Fruit fly (Drosophila melanogaster): ENCODE measurements around the gene Pde9.
A peak's percentile ranks its signal among the peaks of the same experiment; 100 is the strongest.

Gene Pde9

DNA sequence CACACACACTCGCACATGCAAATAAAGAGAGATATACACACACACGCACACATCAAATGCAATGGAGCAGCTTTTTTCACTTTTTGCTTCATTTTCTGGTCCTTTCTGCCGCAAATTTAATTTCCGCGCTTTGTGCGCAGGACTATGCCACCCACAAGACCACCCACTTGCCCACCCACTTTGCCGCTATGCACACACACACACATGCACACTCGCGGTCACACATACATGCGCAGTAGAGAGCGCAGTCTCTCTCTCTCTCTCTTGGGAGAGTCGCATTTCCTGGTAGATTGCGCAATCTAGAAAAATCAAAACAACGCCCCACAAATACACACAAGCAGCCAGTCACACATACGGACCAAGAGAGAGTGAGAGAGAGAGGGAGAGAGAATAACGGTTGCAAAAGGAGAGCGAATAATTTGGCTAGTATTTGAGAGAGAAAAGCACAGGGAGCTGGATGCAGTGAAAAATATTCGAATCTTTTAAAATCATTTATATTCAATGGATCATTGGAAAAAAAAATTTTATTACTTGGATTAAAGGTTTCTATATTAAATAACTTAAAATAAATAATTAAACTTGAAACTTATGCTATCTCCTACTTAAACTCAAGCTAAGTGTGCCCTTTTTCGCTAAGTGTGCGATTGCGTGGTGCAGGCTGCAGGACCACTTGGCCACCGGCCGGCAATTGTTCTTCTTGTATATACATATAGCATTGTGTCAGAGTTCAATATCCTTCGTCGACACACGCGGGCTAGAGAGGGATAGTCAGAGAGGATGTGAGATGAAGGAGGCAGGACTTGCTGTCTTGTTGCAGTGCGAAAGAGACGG lies 28.5 kb upstream of the Pde9 start:
- TF ChIP-seq pad (GFP tag; optimal IDR thresholded peaks at IDR 0.05) (peak; percentile 2), CG11617 (GFP tag; optimal IDR thresholded peaks at IDR 0.05) (peak; percentile 28), CG12768 (GFP tag; optimal IDR thresholded peaks at IDR 0.05) (peak; percentile 8), CG7101 (tag; optimal IDR thresholded peaks at IDR 0.05) (peak; percentile 29), CG1620 (GFP tag; optimal IDR thresholded peaks at IDR 0.05) (no peak)

DNA sequence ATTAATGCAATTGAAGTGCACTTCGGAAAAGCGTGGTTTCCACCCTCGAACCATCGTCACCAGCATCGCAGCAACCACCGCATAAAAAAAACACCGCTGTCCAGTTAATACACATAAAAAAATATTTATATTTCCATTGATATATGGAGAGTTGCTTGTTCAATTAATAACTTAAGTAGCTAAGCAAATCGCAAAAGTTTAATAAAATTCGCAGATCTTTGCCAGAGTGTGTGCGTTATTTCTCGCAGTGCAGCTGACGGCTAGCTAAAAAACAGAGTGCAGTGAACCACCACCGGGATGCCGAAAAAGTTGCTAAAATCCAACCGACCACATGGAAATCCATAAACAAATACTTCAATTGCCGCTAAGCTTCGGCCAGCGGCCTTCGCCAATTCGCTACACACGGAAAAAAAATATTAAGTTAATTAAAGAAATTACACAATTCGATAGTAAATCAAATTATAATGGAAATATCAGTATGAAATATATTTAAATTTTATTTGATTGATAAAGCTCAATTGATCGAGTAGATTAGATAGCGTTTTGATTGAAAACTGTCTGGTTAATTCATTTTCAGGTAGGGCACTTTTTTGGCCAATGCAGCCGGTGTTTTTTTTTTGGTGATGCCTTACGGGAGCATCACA lies 26.3 kb upstream of the Pde9 start:
- TF ChIP-seq cnc (optimal IDR thresholded peaks at IDR 0.05) (no peak), bab1 (GFP tag; optimal IDR thresholded peaks at IDR 0.05) (no peak), CG1620 (GFP tag; optimal IDR thresholded peaks at IDR 0.05) (no peak), Hr96 (GFP tag; optimal IDR thresholded peaks at IDR 0.05) (no peak), kay (GFP tag; ENCODE audit: borderline replicate concordance) (no peak), Mnt (GFP tag; optimal IDR thresholded peaks at IDR 0.05) (no peak), CG11617 (GFP tag; optimal IDR thresholded peaks at IDR 0.05) (no peak), CG7045 (GFP tag; optimal IDR thresholded peaks at IDR 0.05) (no peak), cic (GFP tag; optimal IDR thresholded peaks at IDR 0.05) (no peak), CG14711 (tag; optimal IDR thresholded peaks at IDR 0.05) (no peak), CG12768 (GFP tag; optimal IDR thresholded peaks at IDR 0.05) (no peak), pad (GFP tag; optimal IDR thresholded peaks at IDR 0.05) (no peak), ovo (GFP tag; optimal IDR thresholded peaks at IDR 0.05) (no peak), CG5204 (GFP tag; optimal IDR thresholded peaks at IDR 0.05) (no peak)

DNA sequence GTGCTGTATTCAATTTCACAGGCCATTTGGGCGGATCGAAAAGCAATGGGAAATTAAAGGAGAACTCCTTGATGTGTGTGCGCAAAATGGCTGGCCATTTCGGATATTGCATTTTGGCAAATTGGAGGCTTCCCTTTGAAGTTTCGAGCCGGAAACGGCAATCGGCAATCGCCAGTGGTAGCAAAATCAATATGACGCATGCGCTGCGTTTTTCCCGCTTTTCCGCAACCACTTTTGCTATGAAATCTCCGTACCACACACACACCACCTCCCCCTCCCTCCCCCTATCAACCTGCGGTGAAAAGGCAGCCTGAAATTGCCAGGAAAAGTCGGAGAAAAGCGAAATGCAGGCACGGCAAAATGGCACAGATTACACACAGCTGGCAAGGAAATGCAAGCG lies 25.2 kb upstream of the Pde9 start:
- TF ChIP-seq cic (GFP tag; optimal IDR thresholded peaks at IDR 0.05) = no peak
- no peak for TF ChIP-seq CG7101 (tag; optimal IDR thresholded peaks at IDR 0.05)
- TF ChIP-seq CG33017 (tag; optimal IDR thresholded peaks at IDR 0.05) = no peak
- TF ChIP-seq pad (GFP tag; optimal IDR thresholded peaks at IDR 0.05) = no peak
- TF ChIP-seq bab1 (GFP tag; optimal IDR thresholded peaks at IDR 0.05) = no peak
- no peak for TF ChIP-seq Crg-1 (GFP tag; optimal IDR thresholded peaks at IDR 0.05)
- no peak for TF ChIP-seq Hr96 (GFP tag; optimal IDR thresholded peaks at IDR 0.05)
- TF ChIP-seq Clk (GFP tag; optimal IDR thresholded peaks at IDR 0.05) = no peak
- TF ChIP-seq CG1620 (GFP tag; optimal IDR thresholded peaks at IDR 0.05) = no peak
- TF ChIP-seq CG5204 (GFP tag; optimal IDR thresholded peaks at IDR 0.05) = no peak

DNA sequence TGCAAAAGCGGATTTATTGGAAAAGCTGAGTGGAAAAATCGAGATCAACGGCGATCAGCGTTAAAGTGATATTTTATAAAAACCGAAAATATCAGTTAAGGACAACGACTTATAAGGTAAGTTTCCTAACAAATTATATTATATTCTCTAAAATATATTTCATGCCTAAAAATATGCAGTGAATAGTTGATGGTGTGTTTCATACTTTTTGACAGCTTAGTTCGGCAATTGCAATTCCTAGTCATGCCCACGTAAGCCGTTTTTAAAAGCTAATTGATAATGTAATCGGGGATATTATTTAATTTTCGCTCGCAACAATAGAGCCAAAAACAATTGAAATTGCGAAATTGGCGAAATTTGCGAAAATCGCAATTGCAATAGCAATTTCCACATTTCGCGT lies 22.5 kb upstream of the Pde9 start:
- TF ChIP-seq CG14711 (tag; optimal IDR thresholded peaks at IDR 0.05) (no peak), Mnt (GFP tag; optimal IDR thresholded peaks at IDR 0.05) (no peak), pad (GFP tag; optimal IDR thresholded peaks at IDR 0.05) (no peak), CG5204 (GFP tag; optimal IDR thresholded peaks at IDR 0.05) (no peak), CG11617 (GFP tag; optimal IDR thresholded peaks at IDR 0.05) (no peak), kay (GFP tag; ENCODE audit: borderline replicate concordance) (no peak), ovo (GFP tag; optimal IDR thresholded peaks at IDR 0.05) (no peak)

DNA sequence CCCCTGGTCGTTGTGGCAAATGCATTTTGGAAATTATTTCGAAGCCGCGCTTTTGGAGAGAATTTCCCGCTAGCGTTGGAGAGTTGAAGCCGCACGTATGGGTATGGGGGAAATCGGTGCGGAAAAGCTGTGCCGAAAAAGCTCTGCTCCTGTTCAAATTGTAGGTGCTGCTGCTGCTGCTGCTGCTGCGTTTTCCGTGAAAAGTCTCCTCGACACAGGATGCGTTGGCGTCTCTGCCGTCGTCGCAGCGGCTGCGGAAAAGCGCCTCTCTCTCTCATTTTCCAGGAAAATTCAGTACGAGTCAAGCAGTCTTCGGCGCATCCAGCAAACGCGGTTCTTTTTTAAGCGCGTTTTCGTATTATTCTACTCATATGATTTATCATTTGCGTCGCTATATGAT lies 20.1 kb upstream of the Pde9 start, which contains the start of gene fne:
Gene fne, plus strand, starts transcription at position 301 of the 400 bp plus-strand sequence.
- TF ChIP-seq Clk (GFP tag; optimal IDR thresholded peaks at IDR 0.05) (no peak), CG33017 (tag; optimal IDR thresholded peaks at IDR 0.05) (no peak), pad (GFP tag; optimal IDR thresholded peaks at IDR 0.05) (no peak)

DNA sequence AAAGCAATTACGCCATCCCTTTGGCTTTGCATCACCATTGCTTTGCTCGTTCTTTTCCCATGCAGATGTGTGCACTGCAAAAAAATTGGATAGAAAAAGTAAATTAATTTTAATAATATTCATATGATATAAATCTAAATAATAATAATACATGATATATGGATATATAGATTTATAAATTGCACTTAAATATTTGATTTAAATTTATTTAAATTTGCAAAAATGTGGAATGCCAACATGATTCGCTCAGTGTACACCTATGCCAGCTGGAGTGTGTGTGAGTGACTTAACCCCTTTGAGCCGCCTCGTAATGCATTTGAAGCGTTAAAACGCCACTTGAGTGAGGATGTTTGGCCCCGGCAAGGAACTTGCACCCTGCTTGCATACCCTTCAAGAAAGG lies 16.6 kb upstream of the Pde9 start:
- no peak for TF ChIP-seq CG12768 (GFP tag; optimal IDR thresholded peaks at IDR 0.05)
- TF ChIP-seq CG7045 (GFP tag; optimal IDR thresholded peaks at IDR 0.05) = peak; percentile 8
- TF ChIP-seq CG14711 (tag; optimal IDR thresholded peaks at IDR 0.05) = peak; percentile 26
- peak; percentile 34 for TF ChIP-seq CG7101 (tag; optimal IDR thresholded peaks at IDR 0.05)
- TF ChIP-seq CG33017 (tag; optimal IDR thresholded peaks at IDR 0.05) = peak; percentile 56

DNA sequence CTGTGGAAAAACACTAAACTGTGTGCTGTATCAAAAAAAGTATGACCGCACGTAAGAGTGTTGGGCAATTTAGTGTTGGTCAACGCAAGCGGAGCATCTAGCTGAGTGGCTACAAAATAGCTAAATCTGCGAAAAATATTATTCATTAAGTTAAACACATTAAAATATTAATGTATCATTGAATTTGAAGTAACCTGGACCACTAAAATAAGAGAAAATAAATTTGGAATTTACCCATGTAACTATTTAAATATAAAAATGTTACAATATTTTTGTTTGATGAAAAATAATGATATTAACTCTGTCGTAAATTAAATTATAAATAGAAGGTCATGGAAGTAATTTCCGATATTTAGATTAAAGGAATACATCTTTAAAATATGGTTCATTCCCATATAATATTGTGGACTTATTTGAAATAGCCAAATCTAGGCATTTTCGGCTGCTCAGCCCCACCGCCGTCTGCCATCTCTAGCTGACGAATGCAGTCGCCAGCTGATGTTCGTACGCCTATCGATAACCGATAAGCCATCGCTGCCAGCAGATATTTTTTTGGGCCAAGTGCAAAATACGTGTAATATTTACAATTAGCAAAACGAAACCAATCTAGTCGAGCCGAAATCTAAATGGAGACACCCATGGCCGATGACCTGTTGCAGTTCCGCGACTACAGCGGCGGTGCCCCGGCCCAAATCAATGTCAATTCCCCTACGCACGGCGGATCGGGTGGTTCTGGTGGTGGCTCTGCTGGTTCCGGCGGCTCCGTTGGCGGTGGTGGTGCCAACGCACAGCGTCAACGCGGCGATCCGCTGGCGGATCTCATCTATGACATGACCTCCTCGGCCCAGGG lies 12.7 kb upstream of the Pde9 start, which contains the start of the genes Brms1 and CG4645:
Gene Brms1, minus strand, starts transcription at position 46 of the 850 bp plus-strand sequence.
Gene CG4645, plus strand, starts transcription at position 377 of the 850 bp plus-strand sequence.
- TF ChIP-seq tj (GFP tag; optimal IDR thresholded peaks at IDR 0.05) (peak; percentile 49), CG7045 (GFP tag; optimal IDR thresholded peaks at IDR 0.05) (peak; percentile 47), CG33017 (tag; optimal IDR thresholded peaks at IDR 0.05) (peak; percentile 7), Clk (GFP tag; optimal IDR thresholded peaks at IDR 0.05) (no peak), bab1 (GFP tag; optimal IDR thresholded peaks at IDR 0.05) (peak; percentile 28), Hr96 (GFP tag; optimal IDR thresholded peaks at IDR 0.05) (peak; percentile 56), CG5204 (GFP tag; optimal IDR thresholded peaks at IDR 0.05) (peak; percentile 34), toe (GFP tag; optimal IDR thresholded peaks at IDR 0.05) (peak; percentile 71), Crg-1 (GFP tag; optimal IDR thresholded peaks at IDR 0.05) (peak; percentile 78), pad (GFP tag; optimal IDR thresholded peaks at IDR 0.05) (peak; percentile 77), CG14711 (tag; optimal IDR thresholded peaks at IDR 0.05) (peak; percentile 33), CG12768 (GFP tag; optimal IDR thresholded peaks at IDR 0.05) (peak; percentile 59), CG11617 (GFP tag; optimal IDR thresholded peaks at IDR 0.05) (peak; percentile 59), ovo (GFP tag; optimal IDR thresholded peaks at IDR 0.05) (peak; percentile 66), CG1620 (GFP tag; optimal IDR thresholded peaks at IDR 0.05) (peak; percentile 88), CG7101 (tag; optimal IDR thresholded peaks at IDR 0.05) (peak; percentile 80), cnc (optimal IDR thresholded peaks at IDR 0.05) (no peak), cic (GFP tag; optimal IDR thresholded peaks at IDR 0.05) (no peak), kay (GFP tag; ENCODE audit: borderline replicate concordance) (peak; percentile 55), Mnt (GFP tag; optimal IDR thresholded peaks at IDR 0.05) (peak; percentile 68)

Measured in whole organism, adult.